Worm (Caenorhabditis elegans): ENCODE measurements around the gene str-119.
"Not testable (repeated sequence)": the region's sequence is repeated elsewhere in the genome, so short reads cannot be mapped to it uniquely, and the experiment has no call there.

Gene str-119

DNA sequence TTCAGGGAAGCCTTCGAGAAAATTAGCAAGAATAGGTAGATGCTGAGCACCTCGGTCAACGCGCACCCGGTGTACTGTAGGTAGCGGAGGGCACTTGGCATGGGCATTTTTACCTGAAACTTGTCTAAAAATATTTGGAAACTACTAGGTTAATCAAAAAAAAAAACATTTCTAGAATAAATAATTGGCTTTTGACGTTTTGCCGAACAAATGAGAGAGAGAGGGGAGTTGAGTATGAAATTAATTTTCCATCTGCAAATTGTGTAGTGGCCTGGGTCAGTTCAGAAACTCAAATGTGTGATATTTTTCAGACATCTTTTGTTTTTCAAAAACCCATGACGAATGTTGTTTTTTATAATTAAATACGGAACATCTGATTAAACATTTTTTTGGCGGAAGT, at the start of gene str-119:
str-119 (minus strand) TSS at position 101 of the 400 bp plus-strand sequence.
- not testable (repeated sequence) for TF ChIP-seq ref-1 (GFP tag; conservative IDR thresholded peaks at IDR 0.05); med-1 (GFP tag; optimal IDR thresholded peaks at IDR 0.05; ENCODE audit: insufficient read depth); T22C8.4 (GFP tag; IDR thresholded peaks at IDR 0.05)

DNA sequence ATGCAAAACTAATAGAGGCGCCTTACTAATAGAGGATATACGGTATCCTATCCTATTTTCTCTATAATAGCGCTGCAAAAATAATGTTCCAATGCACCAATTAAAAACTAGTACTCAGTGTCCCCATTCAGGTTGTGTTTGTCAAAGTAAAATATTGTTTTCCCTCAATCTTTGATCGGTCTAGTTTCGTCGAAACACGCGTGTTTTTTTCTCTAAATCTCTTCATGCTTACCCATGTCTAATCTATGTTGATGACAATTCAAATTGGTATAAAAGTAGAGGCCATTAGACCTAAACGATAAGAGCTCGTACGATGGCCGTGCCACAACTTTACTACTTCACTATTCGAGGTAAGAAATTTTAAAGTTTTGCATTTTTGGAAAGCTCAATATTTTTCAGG, 25.2 kb upstream of the str-119 start, which contains the start of gene F56A4.3:
F56A4.3 (plus strand) TSS at position 301 of the 400 bp plus-strand sequence.
- TF ChIP-seq klf-2 (GFP tag; conservative IDR thresholded peaks at IDR 0.05); med-1 (GFP tag; optimal IDR thresholded peaks at IDR 0.05; ENCODE audit: insufficient read depth); cog-1 (tag; optimal IDR thresholded peaks at IDR 0.05): not testable (repeated sequence)

DNA sequence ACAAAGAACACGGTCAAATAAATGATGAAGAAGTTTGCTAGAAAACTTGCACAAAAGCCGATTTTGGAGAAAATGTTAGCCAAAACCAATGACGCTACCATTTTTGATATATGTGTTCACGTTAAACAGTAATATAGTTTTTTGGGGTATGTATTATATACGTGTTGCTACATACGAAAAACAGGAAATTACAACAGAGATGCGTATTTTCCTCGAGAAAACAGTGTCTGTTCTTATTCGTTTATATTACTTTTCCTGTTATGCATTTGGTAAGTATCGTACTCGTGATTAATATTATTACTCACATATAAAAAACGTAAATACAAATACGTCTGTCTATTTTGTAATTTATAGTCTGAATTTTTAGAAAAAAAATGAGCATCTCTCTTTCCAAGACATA, 20.7 kb downstream of the str-119 start, which contains the start of gene str-265:
str-265 (minus strand) TSS at position 101 of the 400 bp plus-strand sequence.
- TF ChIP-seq tab-1 (GFP tag; IDR thresholded peaks at IDR 0.05); cog-1 (tag; optimal IDR thresholded peaks at IDR 0.05); flt-1 (GFP tag; IDR thresholded peaks at IDR 0.05): not testable (repeated sequence)

Data from whole organism, midembryonic.